Worm (Caenorhabditis elegans) whole organism, mixed stage, embryonic: Measurements from ENCODE around the gene C49C8.1.

Experiments used
- blmp-1 ChIP-seq: fragments of 150-350 bp; optimal IDR thresholded peaks from 2 replicates; lab custom pipeline; 2014; ENCODE audit warnings: missing biosample characterization, missing genetic modification characterization
- flh-1 ChIP-seq: fragments of 200-800 bp; sonication (Bioruptor generic); optimal IDR thresholded peaks from 2 replicates; lab custom pipeline; 2018; ENCODE audit warnings: mild to moderate bottlenecking, missing genetic modification characterization, moderate library complexity, missing compliant biosample characterization
- lin-13 ChIP-seq: fragments of 150-350 bp; optimal IDR thresholded peaks from 2 replicates; lab custom pipeline; 2014; ENCODE audit warnings: missing biosample characterization, missing genetic modification characterization
- nhr-28 ChIP-seq: fragments of 150-350 bp; optimal IDR thresholded peaks from 2 replicates; lab custom pipeline; 2014; ENCODE audit warnings: missing biosample characterization, missing genetic modification characterization
- pha-4 ChIP-seq: fragments of 150-350 bp; optimal IDR thresholded peaks from 2 replicates; lab custom pipeline; 2018; ENCODE audit warnings: missing biosample characterization, missing genetic modification reagents, missing genetic modification characterization
- snpc-4 ChIP-seq: fragments of 150-350 bp; optimal IDR thresholded peaks from 2 replicates; lab custom pipeline; 2014; ENCODE audit warnings: missing biosample characterization, missing genetic modification characterization
- unc-120 ChIP-seq: sonication (generic microtip); optimal IDR thresholded peaks from 2 replicates; lab custom pipeline; 2017; ENCODE audit warnings: missing genetic modification characterization, missing compliant biosample characterization; ENCODE audit not compliant: poor library complexity, severe bottlenecking
- unc-39 ChIP-seq: fragments of 150-350 bp; optimal IDR thresholded peaks from 2 replicates; lab custom pipeline; 2014; ENCODE audit warnings: missing biosample characterization, missing genetic modification characterization
- unc-62 ChIP-seq: fragments of 150-350 bp; optimal IDR thresholded peaks from 2 replicates; lab custom pipeline; 2014; ENCODE audit warnings: missing biosample characterization, missing genetic modification reagents, missing genetic modification characterization

- TF ChIP-seq lin-13 (tag; lab: Kevin White, UChicago) = no peak
- TF ChIP-seq unc-62 (GFP tag; lab: Kevin White, UChicago) = no peak
- TF ChIP-seq unc-120 (tag; lab: Kevin White, UChicago) = no peak
- TF ChIP-seq snpc-4 = no peak
- no peak for TF ChIP-seq pha-4 (tag; lab: Kevin White, UChicago)
- no peak for TF ChIP-seq blmp-1 (tag; lab: Kevin White, UChicago)
- no peak for TF ChIP-seq nhr-28 (tag; lab: Kevin White, UChicago)
- no peak for TF ChIP-seq unc-39 (tag; lab: Kevin White, UChicago)
- no peak for TF ChIP-seq flh-1 (GFP tag; lab: Kevin White, UChicago)
Observed at ce11 chrIV:8677303-8677702, 22.9 kb downstream of the C49C8.1 start, which contains the start of gene F08B4.8.
